Fruit fly (Drosophila melanogaster): ENCODE results near the gene CG1409.

- TF ChIP-seq CG11085 (GFP tag; IDR thresholded peaks at IDR 0.05), result no peak
- TF ChIP-seq Mad (GFP tag; optimal IDR thresholded peaks at IDR 0.05), result no peak
- TF ChIP-seq CG6689 (GFP tag; IDR thresholded peaks at IDR 0.05), result no peak
- no peak for TF ChIP-seq Dad (GFP tag; optimal IDR thresholded peaks at IDR 0.05)
- TF ChIP-seq CG15479 (GFP tag; optimal IDR thresholded peaks at IDR 0.05), result no peak
- TF ChIP-seq CG7987 (GFP tag; optimal IDR thresholded peaks at IDR 0.05), result no peak
- TF ChIP-seq zf30C (GFP tag; optimal IDR thresholded peaks at IDR 0.05), result no peak
- no peak for TF ChIP-seq CG43689 (GFP tag; IDR thresholded peaks at IDR 0.05)
- no peak for TF ChIP-seq gfzf (GFP tag; optimal IDR thresholded peaks at IDR 0.05)
- TF ChIP-seq sr (GFP tag; IDR thresholded peaks at IDR 0.05), result no peak
- TF ChIP-seq CG4424 (GFP tag; optimal IDR thresholded peaks at IDR 0.05), result no peak
- no peak for TF ChIP-seq Hsf (GFP tag; optimal IDR thresholded peaks at IDR 0.05)
- TF ChIP-seq sens (GFP tag), result no peak
Measured at dm6 chrX:7884360-7884759, 26.4 kb downstream of the CG1409 start, which contains the start of gene Ir7g.

Data from whole organism, embryonic.